Fruit fly (Drosophila melanogaster) whole organism, embryonic: ENCODE data around the gene bab1.

Source experiments
- ATbp ChIP-seq: fragments of 200-800 bp; sonication (Bioruptor generic); optimal IDR thresholded peaks from 2 replicates; lab custom pipeline; 2017; ENCODE audit warnings: missing biosample characterization, mild to moderate bottlenecking, missing genetic modification characterization, missing genetic modification reagents
- Adf1 ChIP-seq: fragments of 200-800 bp; sonication (Bioruptor generic); IDR thresholded peaks from 2 replicates; pipeline ENCODE4 v1.3.6; 2022; ENCODE audit warnings: missing biosample characterization, missing genetic modification characterization
- Atf-2 ChIP-seq: fragments of 200-800 bp; sonication (Bioruptor generic); optimal IDR thresholded peaks from 2 replicates; lab custom pipeline; 2016; ENCODE audit warnings: missing biosample characterization, missing genetic modification characterization
- B-H1 ChIP-seq: fragments of 200-800 bp; sonication (Bioruptor generic); IDR thresholded peaks from 3 replicates; pipeline ENCODE4 v1.3.6; 2022; ENCODE audit warnings: missing biosample characterization, missing genetic modification characterization
- Blimp-1 ChIP-seq: fragments of 200-800 bp; sonication (Bioruptor generic); optimal IDR thresholded peaks from 3 replicates; lab custom pipeline; 2018; ENCODE audit warnings: missing biosample characterization, missing genetic modification characterization, mild to moderate bottlenecking, moderate library complexity, missing genetic modification reagents
- CG10979 ChIP-seq: fragments of 200-800 bp; sonication (Bioruptor generic); optimal IDR thresholded peaks from 2 replicates; lab custom pipeline; 2018; ENCODE audit warnings: missing biosample characterization, mild to moderate bottlenecking, missing genetic modification characterization, moderate library complexity
- CG11093 ChIP-seq: fragments of 200-800 bp; sonication (Bioruptor generic); IDR thresholded peaks from 3 replicates; pipeline ENCODE4 v1.3.6; 2022; ENCODE audit warnings: missing biosample characterization, missing genetic modification characterization
- CG15269 ChIP-seq: fragments of 200-800 bp; sonication (Bioruptor generic); optimal IDR thresholded peaks from 2 replicates; lab custom pipeline; 2018; ENCODE audit warnings: missing biosample characterization, mild to moderate bottlenecking, missing genetic modification characterization, moderate library complexity
- CG15601 ChIP-seq: fragments of 200-800 bp; sonication (Bioruptor generic); optimal IDR thresholded peaks from 3 replicates; lab custom pipeline; 2019; ENCODE audit warnings: missing biosample characterization, mild to moderate bottlenecking, missing genetic modification characterization, moderate library complexity
- CG1603 ChIP-seq: fragments of 200-800 bp; sonication (Bioruptor generic); optimal IDR thresholded peaks from 2 replicates; lab custom pipeline; 2019; ENCODE audit warnings: missing biosample characterization, mild to moderate bottlenecking, missing genetic modification characterization, moderate library complexity
- CG17829 ChIP-seq: fragments of 200-800 bp; optimal IDR thresholded peaks from 2 replicates; lab custom pipeline; 2019; ENCODE audit warnings: missing biosample characterization, mild to moderate bottlenecking, missing genetic modification characterization, moderate library complexity
- CG18262 ChIP-seq: fragments of 200-800 bp; optimal IDR thresholded peaks from 3 replicates; lab custom pipeline; 2019; ENCODE audit warnings: missing biosample characterization, mild to moderate bottlenecking, missing genetic modification characterization, moderate library complexity
- CG2712 ChIP-seq: fragments of 200-800 bp; optimal IDR thresholded peaks from 3 replicates; lab custom pipeline; 2019; ENCODE audit warnings: missing biosample characterization, mild to moderate bottlenecking, missing genetic modification characterization, moderate library complexity
- CG31388 ChIP-seq: fragments of 200-800 bp; sonication (Bioruptor generic); optimal IDR thresholded peaks from 2 replicates; lab custom pipeline; 2016; ENCODE audit warnings: missing biosample characterization, missing genetic modification characterization
- CG31441 ChIP-seq: fragments of 200-800 bp; sonication (Bioruptor generic); IDR thresholded peaks from 2 replicates; pipeline ENCODE4 v1.3.6; 2022; ENCODE audit warnings: missing biosample characterization, missing genetic modification characterization
- CG32532 ChIP-seq: fragments of 200-800 bp; sonication (Bioruptor generic); IDR thresholded peaks from 2 replicates; pipeline ENCODE4 v1.3.6; 2022; ENCODE audit warnings: missing biosample characterization, missing genetic modification characterization
- CG4360 ChIP-seq: fragments of 200-800 bp; sonication (Bioruptor generic); IDR thresholded peaks from 2 replicates; pipeline ENCODE4 v1.3.6; 2022; ENCODE audit warnings: missing biosample characterization, missing genetic modification characterization
- CG6791 ChIP-seq: fragments of 200-800 bp; sonication (Bioruptor generic); IDR thresholded peaks from 3 replicates; pipeline ENCODE4 v1.3.6; 2022; ENCODE audit warnings: missing biosample characterization, missing genetic modification characterization; ENCODE audit not compliant: partially characterized antibody
- Deaf1 ChIP-seq: fragments of 200-800 bp; optimal IDR thresholded peaks from 3 replicates; lab custom pipeline; 2019; ENCODE audit warnings: missing biosample characterization, mild to moderate bottlenecking, missing genetic modification characterization, moderate library complexity
- Dref ChIP-seq: fragments of 200-800 bp; sonication (Bioruptor generic); IDR thresholded peaks from 2 replicates; pipeline ENCODE4 v1.3.6; 2022; ENCODE audit warnings: missing biosample characterization, missing genetic modification characterization
- Nf-YB ChIP-seq: fragments of 200-800 bp; sonication (Bioruptor generic); optimal IDR thresholded peaks from 3 replicates; lab custom pipeline; 2019; ENCODE audit warnings: missing biosample characterization, mild to moderate bottlenecking, missing genetic modification characterization, moderate library complexity
- Oaz ChIP-seq: fragments of 200-800 bp; sonication (Bioruptor generic); IDR thresholded peaks from 2 replicates; pipeline ENCODE4 v1.3.6; 2022; ENCODE audit warnings: missing biosample characterization, missing genetic modification characterization
- Sox100B ChIP-seq: fragments of 200-800 bp; sonication (Bioruptor generic); optimal IDR thresholded peaks from 3 replicates; lab custom pipeline; 2018; ENCODE audit warnings: missing biosample characterization, mild to moderate bottlenecking, missing genetic modification characterization
- Sox102F ChIP-seq: fragments of 200-800 bp; sonication (Bioruptor generic); optimal IDR thresholded peaks from 2 replicates; lab custom pipeline; 2018; ENCODE audit warnings: missing biosample characterization, mild to moderate bottlenecking, missing genetic modification characterization, moderate library complexity
- abd-A ChIP-seq: fragments of 200-800 bp; sonication (Bioruptor generic); optimal IDR thresholded peaks from 3 replicates; lab custom pipeline; 2019; ENCODE audit warnings: missing biosample characterization, mild to moderate bottlenecking, missing genetic modification characterization, moderate library complexity
- bsh ChIP-seq, 2 experiments: fragments of 200-800 bp; sonication (Bioruptor generic); optimal IDR thresholded peaks; 2 replicates each; lab custom pipeline; 2017 to 2018; ENCODE audit warnings: mild to moderate bottlenecking in 2 of 2, missing biosample characterization in 2 of 2, missing genetic modification characterization in 2 of 2, moderate library complexity in 1 of 2
- cg ChIP-seq: fragments of 200-800 bp; sonication (Bioruptor generic); optimal IDR thresholded peaks from 3 replicates; lab custom pipeline; 2019; ENCODE audit warnings: missing biosample characterization, mild to moderate bottlenecking, missing genetic modification characterization, moderate library complexity
- chinmo ChIP-seq: fragments of 200-800 bp; sonication (Bioruptor generic); IDR thresholded peaks from 4 replicates; pipeline ENCODE4 v1.3.6; 2022; ENCODE audit warnings: missing biosample characterization, missing genetic modification characterization; ENCODE audit not compliant: partially characterized antibody
- croc ChIP-seq: fragments of 200-800 bp; sonication (Bioruptor generic); conservative IDR thresholded peaks from 3 replicates; pipeline ENCODE4 v1.3.6; 2022; ENCODE audit warnings: missing biosample characterization, missing genetic modification characterization
- crol ChIP-seq: fragments of 200-800 bp; sonication (Bioruptor generic); IDR thresholded peaks from 2 replicates; pipeline ENCODE4 v1.3.6; 2022; ENCODE audit warnings: missing biosample characterization, missing genetic modification characterization
- eve ChIP-seq, 2 experiments: fragments of >200 bp; optimal IDR thresholded peaks; 2 replicates each; lab custom pipeline; 2017; ENCODE audit warnings: missing biosample characterization in 2 of 2, missing genetic modification characterization in 2 of 2
- gem ChIP-seq: fragments of 200-800 bp; sonication (Bioruptor generic); optimal IDR thresholded peaks from 2 replicates; lab custom pipeline; 2019; ENCODE audit warnings: missing biosample characterization, mild to moderate bottlenecking, missing genetic modification characterization, moderate library complexity
- hkb ChIP-seq, 2 experiments: fragments of 200-800 bp in 1 of 2; fragments of >200 bp in 1 of 2; sonication (Bioruptor generic) in 1 of 2; IDR thresholded peaks in 1 of 2; optimal IDR thresholded peaks in 1 of 2; 2 replicates each; pipeline versions ENCODE4 v1.3.6 to Lab custom; 2017 to 2022; ENCODE audit warnings: missing biosample characterization in 1 of 2, missing genetic modification characterization in 1 of 2
- lmd ChIP-seq: fragments of 200-800 bp; sonication (Bioruptor generic); IDR thresholded peaks from 2 replicates; pipeline ENCODE4 v1.3.6; 2022; ENCODE audit warnings: missing biosample characterization, missing genetic modification characterization
- nerfin-1 ChIP-seq: fragments of 200-800 bp; sonication (Bioruptor generic); optimal IDR thresholded peaks from 3 replicates; lab custom pipeline; 2019; ENCODE audit warnings: missing biosample characterization, mild to moderate bottlenecking, missing genetic modification characterization, moderate library complexity
- nmo ChIP-seq: fragments of 200-800 bp; sonication (Bioruptor generic); optimal IDR thresholded peaks from 2 replicates; lab custom pipeline; 2018; ENCODE audit warnings: missing biosample characterization, mild to moderate bottlenecking, missing genetic modification characterization, moderate library complexity
- prd ChIP-seq, 3 experiments: fragments of >200 bp in 2 of 3; fragments of 200-800 bp in 1 of 3; sonication (Bioruptor generic) in 1 of 3; optimal IDR thresholded peaks in 2 of 3; IDR thresholded peaks in 1 of 3; 2 replicates in 2 of 3; 3 replicates in 1 of 3; pipeline versions ENCODE4 v1.3.6 to Lab custom; 2017 to 2022; ENCODE audit warnings: missing biosample characterization in 1 of 3, missing genetic modification characterization in 1 of 3
- pros ChIP-seq: fragments of 200-800 bp; sonication (Bioruptor generic); optimal IDR thresholded peaks from 3 replicates; lab custom pipeline; 2019; ENCODE audit warnings: missing biosample characterization, mild to moderate bottlenecking, missing genetic modification characterization, moderate library complexity
- row ChIP-seq: fragments of 200-800 bp; sonication (Bioruptor generic); IDR thresholded peaks from 3 replicates; pipeline ENCODE4 v1.3.6; 2022; ENCODE audit warnings: missing biosample characterization, missing genetic modification characterization
- scrt ChIP-seq: fragments of 200-800 bp; sonication (Bioruptor generic); optimal IDR thresholded peaks from 2 replicates; lab custom pipeline; 2018; ENCODE audit warnings: missing biosample characterization, mild to moderate bottlenecking, missing genetic modification characterization, moderate library complexity
- sens ChIP-seq: fragments of 200-800 bp; sonication (Bioruptor generic); peaks from one replicate; lab custom pipeline; 2016; ENCODE audit warnings: missing biosample characterization, missing genetic modification characterization
- seq ChIP-seq: fragments of 200-800 bp; sonication (Bioruptor generic); IDR thresholded peaks from 2 replicates; pipeline ENCODE4 v1.3.6; 2022; ENCODE audit warnings: missing biosample characterization, missing genetic modification characterization
- slbo ChIP-seq: fragments of 200-800 bp; sonication (Bioruptor generic); IDR thresholded peaks from 2 replicates; pipeline ENCODE4 v1.3.6; 2022; ENCODE audit warnings: missing biosample characterization, missing genetic modification characterization
- sr ChIP-seq: fragments of 200-800 bp; sonication (Bioruptor generic); IDR thresholded peaks from 3 replicates; pipeline ENCODE4 v1.3.6; 2022; ENCODE audit warnings: missing biosample characterization, missing genetic modification characterization
- ssp ChIP-seq: fragments of 200-800 bp; sonication (Bioruptor generic); IDR thresholded peaks from 2 replicates; pipeline ENCODE4 v1.3.6; 2022; ENCODE audit warnings: missing biosample characterization, missing genetic modification characterization

Gene bab1

dm6 chr3L:1062463-1062862 is 38.4 kb downstream of the bab1 start:
- 0 out of 2 replicates have a peak, but pooled peaks have one; percentile 31 for TF ChIP-seq CG32532
- TF ChIP-seq Deaf1 (tag; lab: Kevin White, UChicago): peak; percentile 59
- no peak for TF ChIP-seq Atf-2 (GFP tag; lab: Kevin White, UChicago)
- no peak for TF ChIP-seq sr (GFP tag; lab: Robert Waterston, UW)
- TF ChIP-seq chinmo: 0 out of 4 replicates have a peak, but pooled peaks have one; percentile 45
- no peak for TF ChIP-seq Nf-YB
- peak; percentile 42; the same call in 1 of the 2 replicates for TF ChIP-seq seq (GFP tag; lab: Robert Waterston, UW)
- TF ChIP-seq crol: peak; percentile 82
- peak; percentile 67 for TF ChIP-seq abd-A (tag; lab: Kevin White, UChicago)
- peak; percentile 12; the same call in 1 of the 2 replicates for TF ChIP-seq Adf1 (GFP tag; lab: Robert Waterston, UW)

- TF ChIP-seq ssp (GFP tag; lab: Robert Waterston, UW) (no peak), nmo (GFP tag; lab: Kevin White, UChicago) (peak; percentile 53), CG1603 (peak; percentile 11), CG15601 (no peak), bsh (GFP tag; optimal IDR thresholded peaks at IDR 0.05; lab: Kevin White, UChicago) (peak in 1 of 2 experiments; percentile 30), slbo (GFP tag; lab: Robert Waterston, UW) (no peak), eve (GFP tag; optimal IDR thresholded peaks at IDR 0.05; lab: Kevin White, UChicago) (peak in 1 of 2 experiments; percentile 25), croc (GFP tag; lab: Robert Waterston, UW) (no peak), Sox102F (GFP tag; lab: Kevin White, UChicago) (peak; percentile 1)
These were observed 45.0 kb downstream of the bab1 start for dm6 chr3L:1055932-1056331.

- no peak for TF ChIP-seq CG6791 (GFP tag; lab: Robert Waterston, UW)
- TF ChIP-seq CG4360: peak; percentile 91
- peak; percentile 34 for TF ChIP-seq scrt (GFP tag; lab: Kevin White, UChicago)
- peak; percentile 10 for TF ChIP-seq cg
- no peak for TF ChIP-seq lmd (GFP tag; lab: Robert Waterston, UW)
- 0 out of 2 replicates have a peak, but pooled peaks have one; percentile 25 for TF ChIP-seq crol
- TF ChIP-seq Dref (GFP tag; lab: Robert Waterston, UW): no peak
- TF ChIP-seq ATbp (GFP tag; lab: Kevin White, UChicago): no peak
These were observed 54.5 kb downstream of the bab1 start for dm6 chr3L:1046436-1046835.

- TF ChIP-seq CG32532 (no peak), row (GFP tag; lab: Robert Waterston, UW) (0 out of 3 replicates have a peak, but pooled peaks have one; percentile 9), CG31388 (GFP tag; lab: Kevin White, UChicago) (no peak), CG17829 (peak; percentile 5), B-H1 (GFP tag; lab: Robert Waterston, UW) (no peak), CG2712 (tag; lab: Kevin White, UChicago) (peak; percentile 26), sens (GFP tag; lab: Kevin White, UChicago) (peak; percentile 8), gem (tag; lab: Kevin White, UChicago) (peak; percentile 33), bsh (GFP tag; optimal IDR thresholded peaks at IDR 0.05; lab: Kevin White, UChicago) (peak in 1 of 2 experiments; percentile 18), prd (optimal IDR thresholded peaks at IDR 0.05; lab: Kevin White, UChicago) (no peak), prd (GFP tag; IDR thresholded peaks at IDR 0.05; lab: Robert Waterston, UW) (peak; percentile 36; the same call in 1 of the 3 replicates), Sox100B (GFP tag; lab: Kevin White, UChicago) (peak; percentile 1), CG31441 (0 out of 2 replicates have a peak, but pooled peaks have one; percentile 20), CG10979 (tag; lab: Kevin White, UChicago) (peak; percentile 7), nerfin-1 (peak; percentile 16), pros (GFP tag; lab: Kevin White, UChicago) (peak; percentile 52), hkb (optimal IDR thresholded peaks at IDR 0.05; lab: Kevin White, UChicago) (no peak), hkb (GFP tag; IDR thresholded peaks at IDR 0.05; lab: Robert Waterston, UW) (0 out of 2 replicates have a peak, but pooled peaks have one; percentile 22), CG18262 (tag; lab: Kevin White, UChicago) (peak; percentile 30), Oaz (no peak), CG15269 (tag; lab: Kevin White, UChicago) (no peak), CG11093 (0 out of 3 replicates have a peak, but pooled peaks have one; percentile 39), Blimp-1 (peak; percentile 37)
These were observed 57.4 kb downstream of the bab1 start for dm6 chr3L:1043530-1043929.
